Fruit fly (Drosophila melanogaster) whole organism, embryonic: Measurements from ENCODE around the gene CG7564.

Source experiments
- Abd-B ChIP-seq: fragments of 200-800 bp; sonication (Bioruptor generic); optimal IDR thresholded peaks from 2 replicates; lab custom pipeline; 2018; ENCODE audit warnings: missing biosample characterization, mild to moderate bottlenecking, missing genetic modification characterization, moderate library complexity
- Atf6 ChIP-seq: fragments of 200-800 bp; sonication (Bioruptor generic); IDR thresholded peaks from 2 replicates; pipeline ENCODE4 v1.3.6; 2022; ENCODE audit warnings: missing biosample characterization, missing genetic modification characterization
- Awh ChIP-seq: fragments of 200-800 bp; sonication (Bioruptor generic); IDR thresholded peaks from 2 replicates; pipeline ENCODE4, ENCODE4 v1.3.6; 2022; ENCODE audit warnings: missing biosample characterization, missing genetic modification characterization
- B-H2 ChIP-seq: fragments of 200-800 bp; sonication (Bioruptor generic); optimal IDR thresholded peaks from 2 replicates; lab custom pipeline; 2018; ENCODE audit warnings: missing biosample characterization, mild to moderate bottlenecking, missing genetic modification characterization
- Bdp1 ChIP-seq: fragments of 200-800 bp; sonication (Bioruptor generic); optimal IDR thresholded peaks from 3 replicates; lab custom pipeline; 2016; ENCODE audit warnings: missing biosample characterization, missing genetic modification characterization
- CG10267 ChIP-seq: fragments of 200-800 bp; sonication (Bioruptor generic); optimal IDR thresholded peaks from 2 replicates; lab custom pipeline; 2018; ENCODE audit warnings: missing biosample characterization, mild to moderate bottlenecking, missing genetic modification characterization, moderate library complexity
- CG10959 ChIP-seq: fragments of 200-800 bp; sonication (Bioruptor generic); IDR thresholded peaks from 2 replicates; pipeline ENCODE4 v1.3.6; 2022; ENCODE audit warnings: missing biosample characterization, missing genetic modification characterization
- CG12391 ChIP-seq: fragments of 200-800 bp; sonication (Bioruptor generic); optimal IDR thresholded peaks from 3 replicates; lab custom pipeline; 2018; ENCODE audit warnings: missing biosample characterization, mild to moderate bottlenecking, missing genetic modification characterization, moderate library complexity
- CG12942 ChIP-seq: fragments of 200-800 bp; sonication (Bioruptor generic); optimal IDR thresholded peaks from 3 replicates; lab custom pipeline; 2016; ENCODE audit warnings: missing biosample characterization, missing genetic modification characterization
- CG18011 ChIP-seq: fragments of 200-800 bp; sonication (Bioruptor generic); optimal IDR thresholded peaks from 2 replicates; lab custom pipeline; 2017; ENCODE audit warnings: missing biosample characterization, missing genetic modification characterization, mild to moderate bottlenecking, moderate library complexity, missing genotype
- CG2199 ChIP-seq: fragments of 200-800 bp; sonication (Bioruptor generic); IDR thresholded peaks from 3 replicates; pipeline ENCODE4 v1.3.6; 2022; ENCODE audit warnings: missing biosample characterization, missing genetic modification characterization
- CG31388 ChIP-seq: fragments of 200-800 bp; sonication (Bioruptor generic); optimal IDR thresholded peaks from 2 replicates; lab custom pipeline; 2016; ENCODE audit warnings: missing biosample characterization, missing genetic modification characterization
- CG34224 ChIP-seq: fragments of 200-800 bp; sonication (Bioruptor generic); IDR thresholded peaks from 3 replicates; pipeline ENCODE4 v1.3.6; 2022; ENCODE audit warnings: missing biosample characterization, missing genetic modification characterization; ENCODE audit not compliant: partially characterized antibody
- CG5180 ChIP-seq: fragments of 200-800 bp; sonication (Bioruptor generic); optimal IDR thresholded peaks from 3 replicates; lab custom pipeline; 2017; ENCODE audit warnings: missing biosample characterization, missing genetic modification characterization, mild to moderate bottlenecking, moderate library complexity, missing genetic modification reagents
- CG7556 ChIP-seq: fragments of 200-800 bp; sonication (Bioruptor generic); optimal IDR thresholded peaks from 2 replicates; lab custom pipeline; 2017; ENCODE audit warnings: missing biosample characterization, mild to moderate bottlenecking, missing genetic modification characterization
- CG7839 ChIP-seq: fragments of 200-800 bp; sonication (Bioruptor generic); optimal IDR thresholded peaks from 3 replicates; lab custom pipeline; 2018; ENCODE audit warnings: missing biosample characterization, mild to moderate bottlenecking, missing genetic modification characterization, moderate library complexity
- Camta ChIP-seq: fragments of 200-800 bp; sonication (Bioruptor generic); optimal IDR thresholded peaks from 2 replicates; lab custom pipeline; 2016; ENCODE audit warnings: missing biosample characterization, missing genetic modification characterization
- Fer1 ChIP-seq: fragments of 200-800 bp; sonication (Bioruptor generic); optimal IDR thresholded peaks from 2 replicates; lab custom pipeline; 2017; ENCODE audit warnings: missing biosample characterization, mild to moderate bottlenecking, missing genetic modification characterization
- Fer2 ChIP-seq: fragments of 200-800 bp; sonication (Bioruptor generic); optimal IDR thresholded peaks from 2 replicates; lab custom pipeline; 2018; ENCODE audit warnings: missing biosample characterization, mild to moderate bottlenecking, missing genetic modification characterization, moderate library complexity
- Hr51 ChIP-seq, 2 experiments: fragments of 200-800 bp; sonication (Bioruptor generic); optimal IDR thresholded peaks; 2 replicates in 1 of 2; 3 replicates in 1 of 2; lab custom pipeline; 2016 to 2018; ENCODE audit warnings: missing biosample characterization in 2 of 2, missing genetic modification characterization in 2 of 2, mild to moderate bottlenecking in 1 of 2, moderate library complexity in 1 of 2
- Hr78 ChIP-seq, 2 experiments: fragments of 200-800 bp in 1 of 2; fragments of >200 bp in 1 of 2; sonication (Bioruptor generic) in 1 of 2; optimal IDR thresholded peaks; 2 replicates each; lab custom pipeline; 2017 to 2019; ENCODE audit warnings: missing biosample characterization in 2 of 2, missing genetic modification characterization in 2 of 2, mild to moderate bottlenecking in 1 of 2, moderate library complexity in 1 of 2
- Hsf ChIP-seq: fragments of 200-800 bp; sonication (Bioruptor generic); optimal IDR thresholded peaks from 3 replicates; lab custom pipeline; 2016; ENCODE audit warnings: missing biosample characterization, missing genetic modification characterization
- MESR4 ChIP-seq: fragments of 200-800 bp; sonication (Bioruptor generic); optimal IDR thresholded peaks from 2 replicates; lab custom pipeline; 2018; ENCODE audit warnings: missing biosample characterization, mild to moderate bottlenecking, missing genetic modification characterization, moderate library complexity
- Max ChIP-seq: fragments of 200-800 bp; sonication (Bioruptor generic); optimal IDR thresholded peaks from 2 replicates; lab custom pipeline; 2016; ENCODE audit warnings: missing biosample characterization, mild to moderate bottlenecking, missing genetic modification characterization
- Meics ChIP-seq: fragments of 200-800 bp; sonication (Bioruptor generic); optimal IDR thresholded peaks from 2 replicates; lab custom pipeline; 2017; ENCODE audit warnings: missing biosample characterization, mild to moderate bottlenecking, missing genetic modification characterization
- NK7.1 ChIP-seq: fragments of 200-800 bp; sonication (Bioruptor generic); optimal IDR thresholded peaks from 3 replicates; lab custom pipeline; 2016; ENCODE audit warnings: missing biosample characterization, missing genetic modification characterization
- PHDP ChIP-seq: fragments of 200-800 bp; sonication (Bioruptor generic); optimal IDR thresholded peaks from 3 replicates; lab custom pipeline; 2018; ENCODE audit warnings: missing biosample characterization, mild to moderate bottlenecking, missing genetic modification characterization, moderate library complexity
- Spps ChIP-seq: fragments of 200-800 bp; sonication (Bioruptor generic); optimal IDR thresholded peaks from 2 replicates; lab custom pipeline; 2018; ENCODE audit warnings: missing biosample characterization, mild to moderate bottlenecking, missing genetic modification characterization
- Taf1 ChIP-seq: fragments of 200-800 bp; sonication (Bioruptor generic); IDR thresholded peaks from 2 replicates; pipeline ENCODE4 v1.3.6; 2022; ENCODE audit warnings: missing biosample characterization, missing genetic modification characterization
- bbx ChIP-seq: fragments of 200-800 bp; sonication (Bioruptor generic); IDR thresholded peaks from 2 replicates; pipeline ENCODE4 v1.3.6; 2022; ENCODE audit warnings: missing biosample characterization, missing genetic modification characterization; ENCODE audit not compliant: partially characterized antibody
- bigmax ChIP-seq: fragments of 200-800 bp; sonication (Bioruptor generic); optimal IDR thresholded peaks from 2 replicates; lab custom pipeline; 2018; ENCODE audit warnings: missing biosample characterization, mild to moderate bottlenecking, missing genetic modification characterization
- crc ChIP-seq: fragments of 200-800 bp; sonication (Bioruptor generic); optimal IDR thresholded peaks from 2 replicates; lab custom pipeline; 2016; ENCODE audit warnings: missing biosample characterization, missing genetic modification characterization
- dmrt99B ChIP-seq: fragments of 200-800 bp; sonication (Bioruptor generic); optimal IDR thresholded peaks from 2 replicates; lab custom pipeline; 2018; ENCODE audit warnings: missing biosample characterization, mild to moderate bottlenecking, missing genetic modification characterization, moderate library complexity
- eve ChIP-seq, 2 experiments: fragments of >200 bp; optimal IDR thresholded peaks; 2 replicates each; lab custom pipeline; 2017; ENCODE audit warnings: missing biosample characterization in 2 of 2, missing genetic modification characterization in 2 of 2
- fd96Cb ChIP-seq: fragments of 200-800 bp; sonication (Bioruptor generic); optimal IDR thresholded peaks from 2 replicates; lab custom pipeline; 2018; ENCODE audit warnings: missing biosample characterization, mild to moderate bottlenecking, missing genetic modification characterization, moderate library complexity
- gcm ChIP-seq: fragments of 200-800 bp; sonication (Bioruptor generic); optimal IDR thresholded peaks from 2 replicates; lab custom pipeline; 2019; ENCODE audit warnings: missing biosample characterization, mild to moderate bottlenecking, missing genetic modification characterization, moderate library complexity
- kni ChIP-seq: fragments of 200-800 bp; sonication (Bioruptor generic); optimal IDR thresholded peaks from 3 replicates; lab custom pipeline; 2017; ENCODE audit warnings: mild to moderate bottlenecking, missing biosample characterization, missing genetic modification reagents, missing genetic modification characterization
- lola ChIP-seq, 3 experiments: fragments of >200 bp in 2 of 3; fragments of 200-800 bp in 1 of 3; sonication (Bioruptor generic) in 1 of 3; optimal IDR thresholded peaks; 2 replicates each; lab custom pipeline; 2017 to 2019; ENCODE audit warnings: missing biosample characterization in 3 of 3, missing genetic modification characterization in 3 of 3, mild to moderate bottlenecking in 1 of 3, moderate library complexity in 1 of 3
- mld ChIP-seq: fragments of 200-800 bp; sonication (Bioruptor generic); IDR thresholded peaks from 3 replicates; pipeline ENCODE4 v1.3.6; 2022; ENCODE audit warnings: missing biosample characterization, missing genetic modification characterization; ENCODE audit not compliant: partially characterized antibody
- pnt ChIP-seq: fragments of 200-800 bp; sonication (Bioruptor generic); optimal IDR thresholded peaks from 3 replicates; lab custom pipeline; 2016; ENCODE audit warnings: missing biosample characterization, missing genetic modification characterization
- psq ChIP-seq: fragments of 200-800 bp; sonication (Bioruptor generic); optimal IDR thresholded peaks from 2 replicates; lab custom pipeline; 2017; ENCODE audit warnings: missing biosample characterization, missing genetic modification characterization
- scrt ChIP-seq: fragments of 200-800 bp; sonication (Bioruptor generic); optimal IDR thresholded peaks from 2 replicates; lab custom pipeline; 2018; ENCODE audit warnings: missing biosample characterization, mild to moderate bottlenecking, missing genetic modification characterization, moderate library complexity
- slp2 ChIP-seq: fragments of 200-800 bp; sonication (Bioruptor generic); optimal IDR thresholded peaks from 2 replicates; lab custom pipeline; 2016; ENCODE audit warnings: missing biosample characterization, missing genetic modification characterization
- stc ChIP-seq: fragments of 200-800 bp; sonication (Bioruptor generic); IDR thresholded peaks from 2 replicates; pipeline ENCODE4 v1.3.6; 2022; ENCODE audit warnings: missing biosample characterization, missing genetic modification characterization
- tin ChIP-seq: fragments of 200-800 bp; sonication (Bioruptor generic); optimal IDR thresholded peaks from 3 replicates; lab custom pipeline; 2016; ENCODE audit warnings: missing biosample characterization, missing genetic modification characterization
- trem ChIP-seq: fragments of 200-800 bp; optimal IDR thresholded peaks from 3 replicates; lab custom pipeline; 2019; ENCODE audit warnings: missing biosample characterization, mild to moderate bottlenecking, missing genetic modification characterization, moderate library complexity
- wek ChIP-seq: fragments of 200-800 bp; sonication (Bioruptor generic); optimal IDR thresholded peaks from 3 replicates; lab custom pipeline; 2018; ENCODE audit warnings: missing biosample characterization, mild to moderate bottlenecking, missing genetic modification characterization, moderate library complexity
- zf30C ChIP-seq: fragments of 200-800 bp; sonication (Bioruptor generic); optimal IDR thresholded peaks from 3 replicates; lab custom pipeline; 2018; ENCODE audit warnings: missing biosample characterization, mild to moderate bottlenecking, missing genetic modification characterization

Gene CG7564

DNA sequence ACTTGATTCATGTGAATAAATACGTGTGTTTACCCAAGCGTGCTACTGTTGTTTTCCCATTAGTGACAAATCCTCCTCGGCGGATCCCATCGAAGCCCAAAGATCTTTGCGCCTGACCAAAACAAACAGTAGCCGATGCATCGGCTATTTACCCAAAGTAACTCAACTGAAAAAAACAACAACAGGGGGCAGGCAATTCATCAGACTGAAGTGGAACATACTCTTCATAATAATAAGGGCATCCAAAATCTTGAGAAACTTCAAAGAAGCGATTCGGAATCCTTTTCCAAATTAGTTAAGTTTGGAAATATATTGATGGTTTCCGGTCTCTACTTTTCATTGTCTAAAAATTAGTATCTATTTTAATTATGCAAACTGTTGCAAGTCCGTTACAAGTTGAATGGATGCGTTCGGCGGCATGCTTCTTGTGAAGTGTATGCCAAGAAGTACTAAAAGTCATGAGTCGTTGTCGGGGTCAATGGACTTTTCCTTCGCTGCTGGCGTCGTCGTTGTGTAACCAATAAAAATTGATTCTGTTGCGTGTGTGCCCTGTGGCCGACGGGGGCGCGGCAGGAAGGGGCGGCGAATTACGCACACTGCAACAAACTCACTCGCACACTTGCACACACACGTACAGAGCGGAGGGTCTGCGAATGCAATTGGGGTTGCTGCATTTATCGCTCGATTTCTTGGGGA, 18.7 kb upstream of the CG7564 start (continued):
- peak; percentile 53 for TF ChIP-seq fd96Cb (tag; lab: Kevin White, UChicago)
- TF ChIP-seq CG10267, result peak; percentile 35
- TF ChIP-seq eve (GFP tag; optimal IDR thresholded peaks at IDR 0.05; lab: Kevin White, UChicago), result peak in 1 of 2 experiments; percentile 54
- TF ChIP-seq Fer1, result no peak
- TF ChIP-seq Fer2 (tag; lab: Kevin White, UChicago), result no peak
- TF ChIP-seq CG7556 (GFP tag; lab: Kevin White, UChicago), result peak; percentile 18
- no peak for TF ChIP-seq NK7.1 (GFP tag; lab: Kevin White, UChicago)
- TF ChIP-seq tin, result no peak
- peak in 1 of 3 experiments; percentile 58 for TF ChIP-seq lola (GFP tag; optimal IDR thresholded peaks at IDR 0.05; lab: Kevin White, UChicago)
- TF ChIP-seq crc (GFP tag; lab: Kevin White, UChicago), result no peak
- TF ChIP-seq dmrt99B, result peak; percentile 50
- TF ChIP-seq CG12942 (GFP tag; lab: Kevin White, UChicago), result no peak
- TF ChIP-seq Hr78 (GFP tag; optimal IDR thresholded peaks at IDR 0.05; lab: Kevin White, UChicago), result peak in 1 of 2 experiments; percentile 50
- TF ChIP-seq Bdp1, result no peak
- TF ChIP-seq Meics (GFP tag; lab: Kevin White, UChicago), result no peak
- peak in 1 of 2 experiments; percentile 16 for TF ChIP-seq Hr51 (GFP tag; optimal IDR thresholded peaks at IDR 0.05; lab: Kevin White, UChicago)
- 0 out of 2 replicates have a peak, but pooled peaks have one; percentile 52 for TF ChIP-seq Awh (GFP tag; lab: Robert Waterston, UW)
- no peak for TF ChIP-seq B-H2 (GFP tag; lab: Kevin White, UChicago)
- peak; percentile 0 for TF ChIP-seq Camta (GFP tag; lab: Kevin White, UChicago)
- no peak for TF ChIP-seq Taf1 (GFP tag; lab: Robert Waterston, UW)
- peak; percentile 52 for TF ChIP-seq CG12391 (tag; lab: Kevin White, UChicago)
- peak; percentile 43 for TF ChIP-seq kni (GFP tag; lab: Kevin White, UChicago)
- peak; percentile 15 for TF ChIP-seq trem (tag; lab: Kevin White, UChicago)
- no peak for TF ChIP-seq psq (GFP tag; lab: Kevin White, UChicago)
- peak; percentile 42 for TF ChIP-seq Abd-B
- TF ChIP-seq Atf6 (GFP tag; lab: Robert Waterston, UW), result no peak
- TF ChIP-seq CG2199, result no peak
- TF ChIP-seq Hsf (GFP tag; lab: Kevin White, UChicago), result peak; percentile 28
- TF ChIP-seq wek (GFP tag; lab: Kevin White, UChicago), result no peak
- TF ChIP-seq zf30C (GFP tag; lab: Kevin White, UChicago), result no peak
- no peak for TF ChIP-seq CG34224 (GFP tag; lab: Robert Waterston, UW)
- TF ChIP-seq CG18011, result no peak
- no peak for TF ChIP-seq mld (GFP tag; lab: Robert Waterston, UW)
- TF ChIP-seq Spps, result peak; percentile 21
- no peak for TF ChIP-seq CG10959 (GFP tag; lab: Robert Waterston, UW)
- TF ChIP-seq MESR4 (GFP tag; lab: Kevin White, UChicago), result no peak
- TF ChIP-seq bigmax, result no peak
- TF ChIP-seq scrt (GFP tag; lab: Kevin White, UChicago), result no peak
- no peak for TF ChIP-seq Max
- TF ChIP-seq gcm (GFP tag; lab: Kevin White, UChicago), result peak; percentile 57
- peak; percentile 23 for TF ChIP-seq slp2 (GFP tag; lab: Kevin White, UChicago)
- no peak for TF ChIP-seq bbx (GFP tag; lab: Robert Waterston, UW)
- peak; percentile 43 for TF ChIP-seq CG7839 (tag; lab: Kevin White, UChicago)
- TF ChIP-seq CG5180 (GFP tag; lab: Kevin White, UChicago), result peak; percentile 0
- TF ChIP-seq pnt (GFP tag; lab: Kevin White, UChicago), result peak; percentile 38
- TF ChIP-seq stc, result no peak
- TF ChIP-seq CG31388 (GFP tag; lab: Kevin White, UChicago), result no peak
- TF ChIP-seq PHDP (tag; lab: Kevin White, UChicago), result peak; percentile 37
